Fruit fly (Drosophila melanogaster): Measurements from ENCODE around the gene chico.

chico gene

dm6 chr2L:10220010-10220409 is 26.9 kb downstream of the chico start:
- no peak for TF ChIP-seq CrebA (GFP tag; optimal IDR thresholded peaks at IDR 0.05; ENCODE audit: borderline replicate concordance)
- TF ChIP-seq ey (GFP tag; optimal IDR thresholded peaks at IDR 0.05) = no peak
- TF ChIP-seq Dif (GFP tag; optimal IDR thresholded peaks at IDR 0.05; ENCODE audit: partially characterized antibody) = no peak
- no peak for TF ChIP-seq lola (GFP tag; optimal IDR thresholded peaks at IDR 0.05)
- TF ChIP-seq Hnf4 (GFP tag; optimal IDR thresholded peaks at IDR 0.05) = no peak
- no peak for TF ChIP-seq h (GFP tag; optimal IDR thresholded peaks at IDR 0.05)
- TF ChIP-seq brk (GFP tag; optimal IDR thresholded peaks at IDR 0.05) = no peak
- TF ChIP-seq Hr78 (GFP tag; optimal IDR thresholded peaks at IDR 0.05) = no peak
- no peak for TF ChIP-seq dl (GFP tag; optimal IDR thresholded peaks at IDR 0.05; ENCODE audit: insufficient read depth in 1 of 2, partially characterized antibody in 2 of 2)
- no peak for TF ChIP-seq dmrt93B (GFP tag; optimal IDR thresholded peaks at IDR 0.05)
- no peak for TF ChIP-seq Myc (optimal IDR thresholded peaks at IDR 0.05)
- TF ChIP-seq Vsx2 (GFP tag; optimal IDR thresholded peaks at IDR 0.05; ENCODE audit: partially characterized antibody) = no peak
- TF ChIP-seq CG32264 (GFP tag; optimal IDR thresholded peaks at IDR 0.05) = no peak
- no peak for TF ChIP-seq Sp1 (GFP tag; optimal IDR thresholded peaks at IDR 0.05)

- TF ChIP-seq Hr83 (GFP tag; optimal IDR thresholded peaks at IDR 0.05; ENCODE audit: poor library complexity, severe bottlenecking) = no peak
- TF ChIP-seq GATAd (GFP tag; optimal IDR thresholded peaks at IDR 0.05) = no peak
- TF ChIP-seq foxo (GFP tag; optimal IDR thresholded peaks at IDR 0.05) = no peak
- no peak for TF ChIP-seq h (GFP tag; optimal IDR thresholded peaks at IDR 0.05)
- TF ChIP-seq Dfd (GFP tag; optimal IDR thresholded peaks at IDR 0.05) = no peak
- TF ChIP-seq woc (GFP tag; optimal IDR thresholded peaks at IDR 0.05) = peak; percentile 50
- TF ChIP-seq brk (GFP tag; optimal IDR thresholded peaks at IDR 0.05) = peak; percentile 1
- TF ChIP-seq psq (GFP tag; optimal IDR thresholded peaks at IDR 0.05) = peak; percentile 44
- no peak for TF ChIP-seq dsf (GFP tag; optimal IDR thresholded peaks at IDR 0.05; ENCODE audit: borderline replicate concordance)
- no peak for TF ChIP-seq CG32264 (GFP tag; optimal IDR thresholded peaks at IDR 0.05)
- no peak for TF ChIP-seq usp (GFP tag; optimal IDR thresholded peaks at IDR 0.05)
- TF ChIP-seq Abd-B (GFP tag; optimal IDR thresholded peaks at IDR 0.05) = no peak
- TF ChIP-seq dmrt93B (GFP tag; optimal IDR thresholded peaks at IDR 0.05) = no peak
- no peak for TF ChIP-seq dl (GFP tag; optimal IDR thresholded peaks at IDR 0.05; ENCODE audit: insufficient read depth in 1 of 2, partially characterized antibody in 2 of 2)
- no peak for TF ChIP-seq Rel (GFP tag; optimal IDR thresholded peaks at IDR 0.05)
- TF ChIP-seq Rel (tag; optimal IDR thresholded peaks at IDR 0.05) = peak; percentile 33
- no peak for TF ChIP-seq rgr (GFP tag; optimal IDR thresholded peaks at IDR 0.05)
- peak; percentile 1 for TF ChIP-seq Hnf4 (GFP tag; optimal IDR thresholded peaks at IDR 0.05)
- no peak for TF ChIP-seq OdsH (GFP tag; optimal IDR thresholded peaks at IDR 0.05)
- TF ChIP-seq sv (GFP tag; optimal IDR thresholded peaks at IDR 0.05) = no peak
- no peak for TF ChIP-seq pan (optimal IDR thresholded peaks at IDR 0.05)
These were observed 36.0 kb downstream of the chico start, which contains the start of the genes CG5727 and ath for dm6 chr2L:10210631-10211557. CG5727 (minus strand) TSS chr2L:10210681. ath (plus strand) TSS chr2L:10211143.

- TF ChIP-seq fru (GFP tag; optimal IDR thresholded peaks at IDR 0.05) = no peak
- TF ChIP-seq Hnf4 (GFP tag; optimal IDR thresholded peaks at IDR 0.05) = no peak
- TF ChIP-seq sv (GFP tag; optimal IDR thresholded peaks at IDR 0.05) = no peak
These were observed 37.8 kb downstream of the chico start, which contains the start of gene CG5731 for dm6 chr2L:10208799-10209794. CG5731 (minus strand) TSS chr2L:10209744.

- TF ChIP-seq usp (GFP tag; optimal IDR thresholded peaks at IDR 0.05) (no peak), Vsx2 (GFP tag; optimal IDR thresholded peaks at IDR 0.05; ENCODE audit: partially characterized antibody) (no peak), Hr78 (GFP tag; optimal IDR thresholded peaks at IDR 0.05) (no peak), sv (GFP tag; optimal IDR thresholded peaks at IDR 0.05) (no peak), Myc (optimal IDR thresholded peaks at IDR 0.05) (no peak), HLH106 (tag; optimal IDR thresholded peaks at IDR 0.05) (no peak), Hr83 (GFP tag; optimal IDR thresholded peaks at IDR 0.05; ENCODE audit: poor library complexity, severe bottlenecking) (no peak), brk (GFP tag; optimal IDR thresholded peaks at IDR 0.05) (no peak), CG32264 (GFP tag; optimal IDR thresholded peaks at IDR 0.05) (no peak), br (GFP tag; optimal IDR thresholded peaks at IDR 0.05) (no peak), OdsH (GFP tag; optimal IDR thresholded peaks at IDR 0.05) (no peak), dsf (GFP tag; optimal IDR thresholded peaks at IDR 0.05; ENCODE audit: borderline replicate concordance) (no peak), dl (GFP tag; optimal IDR thresholded peaks at IDR 0.05; ENCODE audit: insufficient read depth in 1 of 2, partially characterized antibody in 2 of 2) (no peak), Jra (GFP tag; optimal IDR thresholded peaks at IDR 0.05) (no peak), dmrt93B (GFP tag; optimal IDR thresholded peaks at IDR 0.05) (no peak), CrebA (GFP tag; optimal IDR thresholded peaks at IDR 0.05; ENCODE audit: borderline replicate concordance) (no peak), Mio (GFP tag; optimal IDR thresholded peaks at IDR 0.05) (no peak)
These were observed 40.2 kb downstream of the chico start, which contains the start of gene Snx17 for dm6 chr2L:10206633-10207162. Snx17 (minus strand) TSS chr2L:10206961.
